Fruit fly (Drosophila melanogaster) whole organism, prepupa: Measurements from ENCODE around the gene RAF2.

Source experiments
- CG10631 ChIP-seq: fragments of 200-800 bp; sonication (Bioruptor generic); optimal IDR thresholded peaks from 2 replicates; lab custom pipeline; 2016; ENCODE audit warnings: missing biosample characterization, missing genetic modification characterization
- CG32006 ChIP-seq: fragments of 200-800 bp; sonication (Bioruptor generic); optimal IDR thresholded peaks from 3 replicates; lab custom pipeline; 2017; ENCODE audit warnings: missing biosample characterization, mild to moderate bottlenecking, missing genetic modification characterization
- CG4318 ChIP-seq: fragments of 200-800 bp; sonication (Bioruptor generic); optimal IDR thresholded peaks from 3 replicates; lab custom pipeline; 2017; ENCODE audit warnings: missing biosample characterization, mild to moderate bottlenecking, missing genetic modification characterization
- CG6163 ChIP-seq: fragments of 200-800 bp; sonication (Bioruptor generic); IDR thresholded peaks from 3 replicates; pipeline ENCODE4 v1.3.6; 2022; ENCODE audit warnings: missing biosample characterization, missing genetic modification characterization
- CG6276 ChIP-seq: fragments of 200-800 bp; sonication (Bioruptor generic); optimal IDR thresholded peaks from 2 replicates; lab custom pipeline; 2017; ENCODE audit warnings: missing biosample characterization, mild to moderate bottlenecking, missing genetic modification characterization
- CG6792 ChIP-seq: fragments of 200-800 bp; sonication (Bioruptor generic); optimal IDR thresholded peaks from 3 replicates; lab custom pipeline; 2016; ENCODE audit warnings: missing biosample characterization, missing genetic modification characterization
- CG7368 ChIP-seq: fragments of 200-800 bp; sonication (Bioruptor generic); optimal IDR thresholded peaks from 3 replicates; lab custom pipeline; 2016; ENCODE audit warnings: missing biosample characterization, missing genetic modification characterization
- Ets96B ChIP-seq: fragments of 200-800 bp; optimal IDR thresholded peaks from 2 replicates; lab custom pipeline; 2019; ENCODE audit warnings: missing biosample characterization, mild to moderate bottlenecking, missing genetic modification characterization, moderate library complexity
- Hr38 ChIP-seq: sonication (Bioruptor generic); optimal IDR thresholded peaks from 2 replicates; lab custom pipeline; 2016; ENCODE audit warnings: missing biosample characterization, missing genetic modification characterization
- Hr4 ChIP-seq: fragments of 200-800 bp; sonication (Bioruptor generic); optimal IDR thresholded peaks from 3 replicates; lab custom pipeline; 2016; ENCODE audit warnings: missing biosample characterization, missing genetic modification characterization
- fkh ChIP-seq: fragments of 200-800 bp; sonication (Bioruptor generic); optimal IDR thresholded peaks from 3 replicates; lab custom pipeline; 2017; ENCODE audit warnings: missing biosample characterization, mild to moderate bottlenecking, missing genetic modification characterization, moderate library complexity

dm6 chr3L:16354197-16354596 is 31.9 kb upstream of the RAF2 start, which contains the start of gene Pdh:
- TF ChIP-seq CG7368 (GFP tag; lab: Kevin White, UChicago) (no peak), Hr38 (no peak), Hr4 (GFP tag; lab: Kevin White, UChicago) (no peak), Ets96B (tag; lab: Kevin White, UChicago) (no peak), CG6276 (GFP tag; lab: Kevin White, UChicago) (no peak), CG10631 (GFP tag; lab: Kevin White, UChicago) (no peak), CG6792 (GFP tag; lab: Kevin White, UChicago) (no peak), CG6163 (GFP tag; lab: Robert Waterston, UW) (no peak), CG4318 (no peak), fkh (GFP tag; lab: Kevin White, UChicago) (no peak), CG32006 (GFP tag; lab: Kevin White, UChicago) (no peak)
